Fruit fly (Drosophila melanogaster): ENCODE results near the gene ND-ASHI.

The ND-ASHI gene

dm6 chrX:6702028-6702433 lies 23.1 kb upstream of the ND-ASHI start:
- TF ChIP-seq gl (tag; optimal IDR thresholded peaks at IDR 0.05) (peak; percentile 33), Pif1A (GFP tag; optimal IDR thresholded peaks at IDR 0.05) (peak; percentile 74), rn (GFP tag; IDR thresholded peaks at IDR 0.05) (peak; percentile 51), EcR (GFP tag; optimal IDR thresholded peaks at IDR 0.05) (no peak), CG15710 (tag; optimal IDR thresholded peaks at IDR 0.05) (peak; percentile 78), fd96Ca (GFP tag; IDR thresholded peaks at IDR 0.05) (peak; percentile 66; the same call in 2 of the 3 replicates), D1 (tag; optimal IDR thresholded peaks at IDR 0.05) (peak; percentile 43), Ets98B (GFP tag; IDR thresholded peaks at IDR 0.05) (peak; percentile 78), CG9948 (tag; optimal IDR thresholded peaks at IDR 0.05) (peak; percentile 74), CG8301 (tag; optimal IDR thresholded peaks at IDR 0.05) (peak; percentile 80), CG10348 (GFP tag; IDR thresholded peaks at IDR 0.05) (0 out of 2 replicates have a peak, but pooled peaks have one; percentile 45), CG14655 (GFP tag; optimal IDR thresholded peaks at IDR 0.05) (peak; percentile 82), CG32121 (GFP tag; IDR thresholded peaks at IDR 0.05) (peak; percentile 83), Pif1B (GFP tag; optimal IDR thresholded peaks at IDR 0.05) (peak; percentile 67), Snoo (tag; optimal IDR thresholded peaks at IDR 0.05) (peak; percentile 9), CG12605 (GFP tag; IDR thresholded peaks at IDR 0.05) (peak; percentile 53; the same call in 1 of the 2 replicates), CG4496 (GFP tag; IDR thresholded peaks at IDR 0.05) (peak; percentile 88), CG34367 (tag; optimal IDR thresholded peaks at IDR 0.05) (peak; percentile 74), CG17806 (tag; optimal IDR thresholded peaks at IDR 0.05) (peak; percentile 74), CG8159 (tag; optimal IDR thresholded peaks at IDR 0.05) (peak; percentile 83), CG13204 (GFP tag; optimal IDR thresholded peaks at IDR 0.05) (peak; percentile 54)

- TF ChIP-seq CG12605 (GFP tag; IDR thresholded peaks at IDR 0.05), result no peak
- no peak for TF ChIP-seq Pif1A (GFP tag; optimal IDR thresholded peaks at IDR 0.05)
- no peak for TF ChIP-seq CG15710 (tag; optimal IDR thresholded peaks at IDR 0.05)
- TF ChIP-seq CG34367 (tag; optimal IDR thresholded peaks at IDR 0.05), result no peak
- no peak for TF ChIP-seq CG8301 (tag; optimal IDR thresholded peaks at IDR 0.05)
- TF ChIP-seq CG13204 (GFP tag; optimal IDR thresholded peaks at IDR 0.05), result no peak
- TF ChIP-seq CG4496 (GFP tag; IDR thresholded peaks at IDR 0.05), result no peak
These were observed 22.1 kb upstream of the ND-ASHI start for dm6 chrX:6700990-6701530.

DNA sequence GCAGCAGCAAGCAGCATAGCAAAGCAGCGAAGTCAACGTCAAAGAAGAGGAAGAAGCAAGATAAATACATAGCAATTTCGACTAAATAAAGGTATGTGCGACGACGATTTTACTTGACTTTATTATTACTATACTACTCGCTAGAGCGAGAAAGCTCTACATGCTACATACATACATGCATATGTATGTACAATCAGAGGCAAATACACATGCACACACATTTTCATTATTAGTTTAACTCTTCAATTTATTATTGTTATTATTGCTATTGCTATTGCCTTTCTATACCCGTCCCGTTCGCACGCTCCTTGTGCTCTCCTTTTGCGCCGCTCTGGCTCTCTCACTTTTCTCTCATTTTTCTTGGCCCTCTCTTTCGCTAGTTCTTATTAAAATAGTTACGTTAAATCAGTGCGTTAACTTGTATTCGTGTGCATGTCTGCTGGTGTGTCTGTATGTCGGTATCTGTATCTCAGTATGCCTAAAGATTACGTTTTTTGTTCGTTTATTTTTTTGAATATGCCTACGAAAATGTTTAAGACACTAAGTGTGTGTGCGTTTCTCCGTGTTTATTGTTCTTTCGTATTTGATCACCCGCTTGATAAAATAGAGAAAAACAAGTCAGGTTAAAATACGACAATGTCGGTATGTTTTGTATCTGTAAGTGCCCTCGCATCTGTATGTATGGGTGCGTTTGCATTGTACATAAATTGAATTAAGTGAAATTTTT lies 21.5 kb upstream of the ND-ASHI start:
- TF ChIP-seq Ets98B (GFP tag; IDR thresholded peaks at IDR 0.05) (no peak), CG14655 (GFP tag; optimal IDR thresholded peaks at IDR 0.05) (no peak), EcR (GFP tag; optimal IDR thresholded peaks at IDR 0.05) (peak; percentile 25), Pif1A (GFP tag; optimal IDR thresholded peaks at IDR 0.05) (peak; percentile 10), CG4496 (GFP tag; IDR thresholded peaks at IDR 0.05) (no peak)

- TF ChIP-seq CG9948 (tag; optimal IDR thresholded peaks at IDR 0.05) (peak; percentile 24), Ets98B (GFP tag; IDR thresholded peaks at IDR 0.05) (no peak; the same call in 1 of the 2 replicates), CG13204 (GFP tag; optimal IDR thresholded peaks at IDR 0.05) (peak; percentile 67), CG8159 (tag; optimal IDR thresholded peaks at IDR 0.05) (peak; percentile 53), CG10348 (GFP tag; IDR thresholded peaks at IDR 0.05) (no peak), Snoo (tag; optimal IDR thresholded peaks at IDR 0.05) (peak; percentile 15), CG8301 (tag; optimal IDR thresholded peaks at IDR 0.05) (peak; percentile 43), Pif1B (GFP tag; optimal IDR thresholded peaks at IDR 0.05) (peak; percentile 71), CG32121 (GFP tag; IDR thresholded peaks at IDR 0.05) (no peak; the same call in 1 of the 2 replicates), EcR (GFP tag; optimal IDR thresholded peaks at IDR 0.05) (peak; percentile 54), D1 (tag; optimal IDR thresholded peaks at IDR 0.05) (no peak), CG15710 (tag; optimal IDR thresholded peaks at IDR 0.05) (peak; percentile 44), CG4496 (GFP tag; IDR thresholded peaks at IDR 0.05) (peak; percentile 63; the same call in 2 of the 3 replicates), gl (tag; optimal IDR thresholded peaks at IDR 0.05) (peak; percentile 16), CG14655 (GFP tag; optimal IDR thresholded peaks at IDR 0.05) (peak; percentile 41), CG12605 (GFP tag; IDR thresholded peaks at IDR 0.05) (peak; percentile 38; the same call in 1 of the 2 replicates), Pif1A (GFP tag; optimal IDR thresholded peaks at IDR 0.05) (peak; percentile 68), CG17806 (tag; optimal IDR thresholded peaks at IDR 0.05) (peak; percentile 24)
These were observed 20.5 kb upstream of the ND-ASHI start, which contains the start of gene CG14441 for dm6 chrX:6699255-6699885. Gene CG14441 (plus strand): TSS chrX:6699508.

DNA sequence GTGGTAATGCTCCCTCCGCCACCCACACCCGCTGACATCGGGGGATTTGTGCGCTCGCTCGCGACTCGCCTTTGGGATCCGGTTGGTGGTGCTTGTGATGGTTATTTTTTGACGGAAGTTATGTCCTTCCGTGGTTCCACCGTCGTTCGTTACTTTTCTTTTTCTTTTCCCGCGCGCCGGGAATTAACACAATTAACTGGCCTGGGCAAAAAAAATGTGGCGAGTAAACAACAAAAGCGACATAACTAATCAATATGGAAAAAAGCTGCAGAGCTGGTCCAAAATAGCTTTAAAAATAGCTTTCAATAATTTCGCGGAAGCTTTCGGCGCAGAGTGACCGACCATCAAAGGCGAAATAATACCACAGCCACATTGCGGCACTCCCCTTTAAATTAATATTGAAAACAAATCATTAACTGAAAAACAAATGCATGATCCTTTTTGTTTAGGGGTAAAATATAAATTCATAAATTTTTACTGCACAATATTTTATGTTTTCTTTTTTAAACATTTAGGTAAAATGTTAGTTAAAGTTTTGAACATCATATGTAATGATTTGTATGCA lies 19.4 kb upstream of the ND-ASHI start, which contains the start of gene CG14440:
TSS of gene CG14440 (minus strand) at position 320 of the 565 bp plus-strand sequence.
- TF ChIP-seq D1 (tag; optimal IDR thresholded peaks at IDR 0.05) (peak; percentile 3), Pif1B (GFP tag; optimal IDR thresholded peaks at IDR 0.05) (peak; percentile 6), CG10348 (GFP tag; IDR thresholded peaks at IDR 0.05) (no peak)

Measured in whole organism, pupa.